Fruit fly (Drosophila melanogaster) S2 (cell line): ENCODE data around the gene betaNACtes1.

Source experiments
- CG8478 ChIP-seq: fragments of >200 bp; optimal IDR thresholded peaks from 2 replicates; lab custom pipeline; 2018
- CTCF ChIP-seq, 2 experiments: fragments of >200 bp; optimal IDR thresholded peaks; 2 replicates each; lab custom pipeline; 2018

DNA sequence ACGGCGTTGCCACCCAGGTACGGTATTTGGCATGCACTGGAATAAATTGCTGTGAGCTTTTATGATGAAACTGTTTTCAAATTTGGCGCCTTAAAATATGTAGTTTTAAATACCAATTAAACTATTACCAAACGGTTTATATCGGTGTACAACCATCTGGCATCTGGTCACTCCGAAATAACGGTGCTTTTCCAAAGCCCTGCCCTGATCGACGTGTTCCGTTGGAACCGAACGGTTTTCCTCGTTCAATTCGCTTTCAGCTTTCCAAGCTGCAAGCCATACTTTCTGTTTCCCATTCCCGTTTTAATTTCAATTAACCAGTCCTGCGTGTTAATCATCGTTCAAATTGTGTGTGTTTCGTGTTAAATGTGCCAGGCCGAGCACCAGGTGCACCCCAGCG lies 20.6 kb upstream of the betaNACtes1 start, which contains the start of gene yl:
- no peak for TF ChIP-seq CTCF (optimal IDR thresholded peaks at IDR 0.05; lab: Kevin White, UChicago)
- no peak for TF ChIP-seq CG8478 (lab: Kevin White, UChicago)
